Worm (Caenorhabditis elegans) whole organism, young adult: ENCODE results near the gene T03F6.6.

Experiments used
- B0035.1 ChIP-seq: sonication (generic microtip); optimal IDR thresholded peaks from 2 replicates; lab custom pipeline; 2016; ENCODE audit warnings: missing genetic modification characterization, mild to moderate bottlenecking, missing compliant biosample characterization, missing genotype, missing genetic modification reagents
- C06A6.2 ChIP-seq: fragments of 200-800 bp; sonication (Bioruptor generic); conservative IDR thresholded peaks from 2 replicates; pipeline ENCODE4 v1.3.6; 2022; ENCODE audit warnings: missing genetic modification characterization, missing compliant biosample characterization
- D2030.7 ChIP-seq: fragments of 200-800 bp; sonication (Bioruptor generic); IDR thresholded peaks from 2 replicates; pipeline ENCODE4 v1.3.6; 2022; ENCODE audit warnings: missing genetic modification reagents, missing genetic modification characterization, missing compliant biosample characterization
- F23B12.7 ChIP-seq: sonication (generic microtip); optimal IDR thresholded peaks from 2 replicates; lab custom pipeline; 2017; ENCODE audit warnings: missing genetic modification characterization, mild to moderate bottlenecking, missing compliant biosample characterization, antibody characterized with exemption, moderate library complexity; ENCODE audit not compliant: insufficient read depth
- F39B2.1 ChIP-seq: fragments of 200-800 bp; sonication (Bioruptor generic); IDR thresholded peaks from 2 replicates; pipeline ENCODE4 v1.3.6; 2022; ENCODE audit warnings: missing genetic modification reagents, missing genetic modification characterization, missing compliant biosample characterization
- F55B11.4 ChIP-seq: sonication (generic microtip); optimal IDR thresholded peaks from 2 replicates; lab custom pipeline; 2016; ENCODE audit warnings: missing compliant biosample characterization, missing genetic modification characterization, borderline replicate concordance; ENCODE audit not compliant: insufficient read depth
- T07F8.4 ChIP-seq: sonication (generic microtip); optimal IDR thresholded peaks from 2 replicates; lab custom pipeline; 2016; ENCODE audit warnings: mild to moderate bottlenecking, missing genetic modification characterization, moderate library complexity, missing compliant biosample characterization
- Y67H2A.10 ChIP-seq: fragments of 200-800 bp; sonication (Bioruptor generic); conservative IDR thresholded peaks from 2 replicates; pipeline ENCODE4 v1.3.6; 2022; ENCODE audit warnings: missing genetic modification reagents, missing genetic modification characterization, missing compliant biosample characterization
- Y79H2A.3 ChIP-seq: fragments of 200-800 bp; sonication (Bioruptor generic); conservative IDR thresholded peaks from 2 replicates; pipeline ENCODE4 v1.3.6; 2022; ENCODE audit warnings: missing genetic modification reagents, missing genetic modification characterization, missing compliant biosample characterization
- Y95B8A.8 ChIP-seq: fragments of 200-800 bp; sonication (Bioruptor generic); IDR thresholded peaks from 2 replicates; pipeline ENCODE4 v1.3.6; 2022; ENCODE audit warnings: missing genetic modification reagents, missing genetic modification characterization, missing compliant biosample characterization
- akir-1 ChIP-seq: fragments of 200-800 bp; sonication (Bioruptor generic); optimal IDR thresholded peaks from 2 replicates; lab custom pipeline; 2018; ENCODE audit warnings: mild to moderate bottlenecking, missing genetic modification characterization, moderate library complexity, missing compliant biosample characterization
- aptf-3 ChIP-seq: fragments of 200-800 bp; sonication (Bioruptor generic); IDR thresholded peaks from 2 replicates; pipeline ENCODE4 v1.3.6; 2022; ENCODE audit warnings: missing genetic modification characterization, missing compliant biosample characterization
- atf-7 ChIP-seq: sonication (generic microtip); optimal IDR thresholded peaks from 2 replicates; lab custom pipeline; 2017; ENCODE audit warnings: mild to moderate bottlenecking, missing genetic modification characterization, missing compliant biosample characterization
- athp-1 ChIP-seq: sonication (generic microtip); optimal IDR thresholded peaks from 2 replicates; lab custom pipeline; 2017; ENCODE audit warnings: mild to moderate bottlenecking, missing genetic modification characterization, missing compliant biosample characterization
- attf-6 ChIP-seq: fragments of 200-800 bp; sonication (Bioruptor generic); IDR thresholded peaks from 2 replicates; pipeline ENCODE4 v1.3.6; 2022; ENCODE audit warnings: missing genetic modification reagents, missing genetic modification characterization, missing compliant biosample characterization
- ccch-3 ChIP-seq: fragments of 200-800 bp; sonication (Bioruptor generic); optimal IDR thresholded peaks from 2 replicates; lab custom pipeline; 2018; ENCODE audit warnings: mild to moderate bottlenecking, missing genetic modification characterization, missing compliant biosample characterization
- ceh-27 ChIP-seq: fragments of 200-800 bp; sonication (Bioruptor generic); optimal IDR thresholded peaks from 2 replicates; lab custom pipeline; 2018; ENCODE audit warnings: mild to moderate bottlenecking, missing genetic modification characterization, moderate library complexity, missing compliant biosample characterization
- ceh-58 ChIP-seq: fragments of 200-800 bp; sonication (Bioruptor generic); IDR thresholded peaks from 2 replicates; pipeline ENCODE4 v1.3.6; 2022; ENCODE audit warnings: missing genetic modification characterization, missing compliant biosample characterization
- chd-7 ChIP-seq: sonication (generic microtip); optimal IDR thresholded peaks from 2 replicates; lab custom pipeline; 2016; ENCODE audit warnings: mild to moderate bottlenecking, missing genetic modification characterization, moderate library complexity, missing compliant biosample characterization
- die-1 ChIP-seq: sonication (generic microtip); optimal IDR thresholded peaks from 2 replicates; lab custom pipeline; 2016; ENCODE audit warnings: missing genotype, mild to moderate bottlenecking, missing genetic modification characterization, missing compliant biosample characterization
- dpff-1 ChIP-seq: sonication (generic microtip); optimal IDR thresholded peaks from 2 replicates; lab custom pipeline; 2017; ENCODE audit warnings: mild to moderate bottlenecking, missing genetic modification characterization, missing compliant biosample characterization
- efl-1 ChIP-seq: fragments of 150-350 bp; optimal IDR thresholded peaks from 2 replicates; lab custom pipeline; 2014; ENCODE audit warnings: missing biosample characterization, missing genetic modification reagents, missing genetic modification characterization
- hlh-26 ChIP-seq: fragments of 200-800 bp; sonication (Bioruptor generic); conservative IDR thresholded peaks from 2 replicates; pipeline ENCODE4 v1.3.6; 2022; ENCODE audit warnings: missing genetic modification reagents, missing genetic modification characterization, missing compliant biosample characterization
- hmg-1.2 ChIP-seq: fragments of 200-800 bp; sonication (Bioruptor generic); IDR thresholded peaks from 2 replicates; pipeline ENCODE4 v1.3.6; 2022; ENCODE audit warnings: missing genetic modification reagents, missing genetic modification characterization, missing compliant biosample characterization
- hrde-1 ChIP-seq: sonication (generic microtip); optimal IDR thresholded peaks from 2 replicates; lab custom pipeline; 2016; ENCODE audit warnings: missing genetic modification characterization, mild to moderate bottlenecking, missing compliant biosample characterization, moderate library complexity, missing genotype, missing genetic modification reagents, borderline replicate concordance
- lin-35 ChIP-seq, 3 experiments: fragments of 150-350 bp in 2 of 3; sonication (generic microtip) in 1 of 3; optimal IDR thresholded peaks; 2 replicates each; lab custom pipeline; 2014 to 2018; ENCODE audit warnings: missing biosample characterization in 3 of 3, missing genetic modification characterization in 3 of 3, missing genetic modification reagents in 3 of 3
- lsl-1 ChIP-seq: fragments of 200-800 bp; sonication (Bioruptor generic); optimal IDR thresholded peaks from 2 replicates; lab custom pipeline; 2018; ENCODE audit warnings: mild to moderate bottlenecking, missing genetic modification characterization, moderate library complexity, missing compliant biosample characterization
- madf-3 ChIP-seq: fragments of 200-800 bp; sonication (Bioruptor generic); IDR thresholded peaks from 2 replicates; pipeline ENCODE4 v1.3.6; 2022; ENCODE audit warnings: missing genetic modification reagents, missing genetic modification characterization, missing compliant biosample characterization
- madf-6 ChIP-seq: fragments of 200-800 bp; sonication (Bioruptor generic); IDR thresholded peaks from 2 replicates; pipeline ENCODE4 v1.3.6; 2022; ENCODE audit warnings: missing genetic modification reagents, missing genetic modification characterization, missing compliant biosample characterization
- madf-8 ChIP-seq: fragments of 200-800 bp; sonication (Bioruptor generic); conservative IDR thresholded peaks from 2 replicates; pipeline ENCODE4 v1.3.6; 2022; ENCODE audit warnings: missing genetic modification reagents, missing genetic modification characterization, missing compliant biosample characterization
- mel-28 ChIP-seq: sonication (generic microtip); optimal IDR thresholded peaks from 2 replicates; lab custom pipeline; 2016; ENCODE audit warnings: borderline replicate concordance, mild to moderate bottlenecking, missing genetic modification characterization, missing compliant biosample characterization
- nhr-179 ChIP-seq: sonication (generic microtip); optimal IDR thresholded peaks from 2 replicates; lab custom pipeline; 2016; ENCODE audit warnings: mild to moderate bottlenecking, missing genetic modification characterization, missing compliant biosample characterization
- nhr-90 ChIP-seq: sonication (generic microtip); optimal IDR thresholded peaks from 2 replicates; lab custom pipeline; 2016; ENCODE audit warnings: missing genotype, mild to moderate bottlenecking, missing genetic modification characterization, missing compliant biosample characterization
- pha-4 ChIP-seq: fragments of 150-350 bp; sonication (generic microtip); optimal IDR thresholded peaks from 2 replicates; lab custom pipeline; 2014; ENCODE audit warnings: missing biosample characterization, missing genetic modification reagents, missing genetic modification characterization
- rpc-1 ChIP-seq, 2 experiments: fragments of 150-350 bp in 1 of 2; sonication (generic microtip) in 1 of 2; optimal IDR thresholded peaks; 2 replicates each; lab custom pipeline; 2014 to 2018; ENCODE audit warnings: missing biosample characterization in 1 of 2, missing genetic modification characterization in 1 of 2, missing genetic modification reagents in 1 of 2, missing genotype in 1 of 2
- sdz-38 ChIP-seq: sonication (generic microtip); optimal IDR thresholded peaks from 2 replicates; lab custom pipeline; 2016; ENCODE audit warnings: missing genotype, missing genetic modification characterization, missing compliant biosample characterization
- snpc-1.3 ChIP-seq: sonication (generic microtip); optimal IDR thresholded peaks from 2 replicates; lab custom pipeline; 2017; ENCODE audit warnings: missing genetic modification characterization, mild to moderate bottlenecking, missing compliant biosample characterization, antibody characterized with exemption, moderate library complexity, missing genotype, missing genetic modification reagents; ENCODE audit not compliant: insufficient read depth
- snpc-3.4 ChIP-seq: sonication (generic microtip); optimal IDR thresholded peaks from 2 replicates; lab custom pipeline; 2017; ENCODE audit warnings: missing genetic modification characterization, mild to moderate bottlenecking, missing compliant biosample characterization, antibody characterized with exemption, moderate library complexity, missing genotype, missing genetic modification reagents
- somi-1 ChIP-seq: fragments of 200-800 bp; sonication (Bioruptor generic); optimal IDR thresholded peaks from 2 replicates; lab custom pipeline; 2018; ENCODE audit warnings: mild to moderate bottlenecking, missing genetic modification characterization, missing compliant biosample characterization
- sptf-2 ChIP-seq: fragments of 200-800 bp; sonication (Bioruptor generic); optimal IDR thresholded peaks from 2 replicates; lab custom pipeline; 2018; ENCODE audit warnings: mild to moderate bottlenecking, missing genetic modification characterization, missing compliant biosample characterization
- tbp1 ChIP-seq: fragments of 200-800 bp; sonication (Bioruptor generic); optimal IDR thresholded peaks from 2 replicates; lab custom pipeline; 2018; ENCODE audit warnings: mild to moderate bottlenecking, missing genetic modification characterization, missing compliant biosample characterization
- tbx-9 ChIP-seq: sonication (generic microtip); optimal IDR thresholded peaks from 2 replicates; lab custom pipeline; 2016; ENCODE audit warnings: borderline replicate concordance, missing genetic modification characterization, inconsistent platforms, missing compliant biosample characterization
- tlf-1 ChIP-seq: fragments of 200-800 bp; sonication (Bioruptor generic); optimal IDR thresholded peaks from 2 replicates; lab custom pipeline; 2018; ENCODE audit warnings: mild to moderate bottlenecking, missing genetic modification characterization, missing compliant biosample characterization
- unc-130 ChIP-seq: sonication (generic microtip); optimal IDR thresholded peaks from 2 replicates; lab custom pipeline; 2016; ENCODE audit warnings: missing genetic modification reagents, missing genetic modification characterization, missing compliant biosample characterization
- unc-62 ChIP-seq: fragments of 150-350 bp; optimal IDR thresholded peaks from 2 replicates; lab custom pipeline; 2014; ENCODE audit warnings: missing biosample characterization, missing genetic modification reagents, missing genetic modification characterization
- xnd-1 ChIP-seq: sonication (generic microtip); optimal IDR thresholded peaks from 2 replicates; lab custom pipeline; 2016; ENCODE audit warnings: missing genotype, missing genetic modification reagents, missing genetic modification characterization, missing compliant biosample characterization
- ztf-6 ChIP-seq: fragments of 200-800 bp; sonication (Bioruptor generic); IDR thresholded peaks from 2 replicates; pipeline ENCODE4 v1.3.6; 2022; ENCODE audit warnings: missing genetic modification reagents, missing genetic modification characterization, missing compliant biosample characterization

T03F6.6 gene

DNA sequence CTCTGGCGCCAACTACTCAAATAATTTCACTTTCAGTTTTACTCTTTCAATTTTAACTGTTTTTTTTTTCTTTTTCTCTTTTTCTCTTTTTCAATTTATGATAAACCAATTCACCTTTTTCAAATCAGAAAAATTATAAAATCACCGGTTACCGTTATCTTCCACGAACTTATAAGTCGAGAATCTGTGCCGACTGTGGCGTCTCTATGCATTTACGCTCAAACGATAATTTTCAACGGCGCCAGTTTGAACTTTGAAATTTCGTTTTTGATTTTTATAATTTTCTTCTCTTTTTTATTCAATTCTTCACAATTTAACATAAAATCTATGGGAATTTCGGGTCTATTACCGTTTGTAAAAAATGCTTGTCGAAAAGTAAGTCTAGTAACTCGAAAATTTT, 43.3 kb upstream of the T03F6.6 start, which contains the start of gene exo-1 (continued):
- TF ChIP-seq madf-8 (GFP tag; lab: Robert Waterston, UW) (no peak), tbx-9 (tag; lab: Kevin White, UChicago) (no peak), efl-1 (peak; percentile 77), lsl-1 (peak; percentile 44), ceh-58 (GFP tag; lab: Robert Waterston, UW) (no peak), ceh-27 (peak; percentile 46), nhr-90 (no peak), somi-1 (GFP tag; lab: Kevin White, UChicago) (no peak), T07F8.4 (tag; lab: Kevin White, UChicago) (no peak), madf-6 (GFP tag; lab: Robert Waterston, UW) (no peak), rpc-1 (optimal IDR thresholded peaks at IDR 0.05; lab: Kevin White, UChicago) (no peak), rpc-1 (tag; optimal IDR thresholded peaks at IDR 0.05; lab: Kevin White, UChicago) (no peak), unc-130 (GFP tag; lab: Kevin White, UChicago) (peak; percentile 53), F23B12.7 (peak; percentile 95)

DNA sequence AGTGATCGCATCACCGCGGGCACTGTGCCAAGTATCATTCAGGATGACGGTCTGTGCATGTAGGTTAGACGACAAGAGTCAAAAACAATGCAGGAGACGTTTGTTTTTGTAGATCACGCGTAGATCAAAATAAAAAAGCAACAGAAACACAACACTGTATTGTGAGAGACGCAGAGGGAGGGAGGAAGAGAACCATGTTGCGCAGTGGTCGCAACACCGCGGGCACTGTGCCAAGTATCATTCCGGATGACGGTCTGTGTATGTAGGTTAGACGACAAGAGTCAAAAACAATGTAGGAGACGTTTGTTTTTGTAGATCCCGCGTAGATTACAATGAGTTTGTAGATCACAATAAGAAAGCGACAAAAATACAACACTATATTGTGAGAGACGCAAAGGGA, 38.9 kb upstream of the T03F6.6 start:
- TF ChIP-seq akir-1 (GFP tag; lab: Kevin White, UChicago) (no peak), nhr-179 (no peak), Y95B8A.8 (GFP tag; lab: Robert Waterston, UW) (no peak), tbp1 (GFP tag; lab: Kevin White, UChicago) (no peak), hlh-26 (GFP tag; lab: Robert Waterston, UW) (no peak), athp-1 (tag; lab: Kevin White, UChicago) (no peak), chd-7 (tag; lab: Kevin White, UChicago) (no peak), efl-1 (peak; percentile 43), C06A6.2 (no peak), Y79H2A.3 (no peak), aptf-3 (GFP tag; lab: Robert Waterston, UW) (no peak), F39B2.1 (GFP tag; lab: Robert Waterston, UW) (no peak), F55B11.4 (tag; lab: Kevin White, UChicago) (no peak), ztf-6 (GFP tag; lab: Robert Waterston, UW) (no peak), hrde-1 (tag; lab: Kevin White, UChicago) (no peak), sdz-38 (tag; lab: Kevin White, UChicago) (no peak), unc-130 (GFP tag; lab: Kevin White, UChicago) (no peak), ccch-3 (GFP tag; lab: Kevin White, UChicago) (no peak), unc-62 (GFP tag; lab: Kevin White, UChicago) (no peak), xnd-1 (tag; lab: Kevin White, UChicago) (peak; percentile 34), lin-35 (GFP tag; optimal IDR thresholded peaks at IDR 0.05; lab: Kevin White, UChicago) (no peak), madf-3 (no peak), pha-4 (no peak), dpff-1 (tag; lab: Kevin White, UChicago) (no peak), D2030.7 (0 out of 2 replicates have a peak, but pooled peaks have one; percentile 21), snpc-3.4 (tag; lab: Kevin White, UChicago) (no peak), hmg-1.2 (GFP tag; lab: Robert Waterston, UW) (peak; percentile 59; the same call in 1 of the 2 replicates), Y67H2A.10 (no peak), attf-6 (GFP tag; lab: Robert Waterston, UW) (no peak), sptf-2 (no peak), atf-7 (tag; lab: Kevin White, UChicago) (no peak), B0035.1 (tag; lab: Kevin White, UChicago) (no peak), snpc-1.3 (no peak), die-1 (peak; percentile 76), mel-28 (tag; lab: Kevin White, UChicago) (no peak), tlf-1 (no peak)
